Worm (Caenorhabditis elegans): ENCODE measurements around the gene his-41.

The his-41 gene

ce11 chrV:9546042-9546581 is 776 bp downstream of the his-41 start, which contains the start of gene C50F4.6:
TSS of gene C50F4.6 (plus strand) at chrV:9546092.
- no peak for TF ChIP-seq elt-1 (tag; optimal IDR thresholded peaks at IDR 0.05; ENCODE audit: borderline replicate concordance, insufficient read depth)
- peak; percentile 27 for TF ChIP-seq lin-32 (GFP tag; optimal IDR thresholded peaks at IDR 0.05)
- peak; percentile 14 for TF ChIP-seq cnd-1 (tag; optimal IDR thresholded peaks at IDR 0.05)

ce11 chrV:9546860-9547269 is 1.5 kb downstream of the his-41 start, which contains the start of gene his-37:
TSS of gene his-37 (plus strand) at chrV:9547105.
- TF ChIP-seq mab-5 (tag; optimal IDR thresholded peaks at IDR 0.05) (peak; percentile 36), ceh-83 (GFP tag; optimal IDR thresholded peaks at IDR 0.05) (peak; percentile 68), elt-3 (tag; optimal IDR thresholded peaks at IDR 0.05) (peak; percentile 54), ham-2 (GFP tag; optimal IDR thresholded peaks at IDR 0.05) (peak; percentile 29), lin-32 (GFP tag; optimal IDR thresholded peaks at IDR 0.05) (peak; percentile 8), sptf-1 (tag; optimal IDR thresholded peaks at IDR 0.05) (peak; percentile 76), nhr-76 (tag; optimal IDR thresholded peaks at IDR 0.05) (no peak), blmp-1 (tag; optimal IDR thresholded peaks at IDR 0.05) (no peak), hlh-1 (tag; optimal IDR thresholded peaks at IDR 0.05) (peak; percentile 76), drap-1 (GFP tag; optimal IDR thresholded peaks at IDR 0.05) (peak; percentile 79), ces-1 (GFP tag; optimal IDR thresholded peaks at IDR 0.05) (peak; percentile 78), nhr-28 (tag; optimal IDR thresholded peaks at IDR 0.05) (peak; percentile 33), ceh-43 (GFP tag; optimal IDR thresholded peaks at IDR 0.05) (peak; percentile 54), unc-39 (tag; optimal IDR thresholded peaks at IDR 0.05) (no peak), lsy-2 (tag; optimal IDR thresholded peaks at IDR 0.05) (peak; percentile 86), zip-8 (tag; optimal IDR thresholded peaks at IDR 0.05) (no peak), bed-3 (GFP tag; optimal IDR thresholded peaks at IDR 0.05) (no peak), M03D4.4 (tag; optimal IDR thresholded peaks at IDR 0.05) (peak; percentile 72), ztf-11 (tag; optimal IDR thresholded peaks at IDR 0.05) (peak; percentile 78), mls-2 (tag; optimal IDR thresholded peaks at IDR 0.05) (peak; percentile 70), tbx-8 (GFP tag; optimal IDR thresholded peaks at IDR 0.05) (peak; percentile 59), elt-1 (tag; optimal IDR thresholded peaks at IDR 0.05; ENCODE audit: borderline replicate concordance, insufficient read depth) (no peak), unc-62 (GFP tag; optimal IDR thresholded peaks at IDR 0.05) (peak; percentile 97), lin-13 (tag; optimal IDR thresholded peaks at IDR 0.05) (peak; percentile 96), unc-120 (tag; optimal IDR thresholded peaks at IDR 0.05; ENCODE audit: poor library complexity, severe bottlenecking) (peak; percentile 85), ceh-39 (tag; optimal IDR thresholded peaks at IDR 0.05) (peak; percentile 86), nhr-2 (tag; optimal IDR thresholded peaks at IDR 0.05) (peak; percentile 38), snpc-4 (tag; optimal IDR thresholded peaks at IDR 0.05) (no peak), nhr-12 (tag; optimal IDR thresholded peaks at IDR 0.05) (no peak), mep-1 (tag; optimal IDR thresholded peaks at IDR 0.05) (peak; percentile 97), cnd-1 (tag; optimal IDR thresholded peaks at IDR 0.05) (peak; percentile 49), sem-2 (GFP tag; optimal IDR thresholded peaks at IDR 0.05) (no peak), flh-1 (GFP tag; optimal IDR thresholded peaks at IDR 0.05) (no peak), pha-4 (tag; optimal IDR thresholded peaks at IDR 0.05) (peak; percentile 95), nhr-237 (tag; optimal IDR thresholded peaks at IDR 0.05) (peak; percentile 96)

ce11 chrV:9549459-9549858 is 4.1 kb downstream of the his-41 start, which contains the start of gene nstp-10:
TSS of gene nstp-10 (minus strand) at chrV:9549836.
- TF ChIP-seq bed-3 (GFP tag; optimal IDR thresholded peaks at IDR 0.05): no peak
- TF ChIP-seq blmp-1 (tag; optimal IDR thresholded peaks at IDR 0.05): no peak
- no peak for TF ChIP-seq pha-4 (tag; optimal IDR thresholded peaks at IDR 0.05)
- TF ChIP-seq unc-62 (GFP tag; optimal IDR thresholded peaks at IDR 0.05): no peak
- no peak for TF ChIP-seq nhr-2 (tag; optimal IDR thresholded peaks at IDR 0.05)
- no peak for TF ChIP-seq snpc-4 (tag; optimal IDR thresholded peaks at IDR 0.05)
- TF ChIP-seq ceh-43 (GFP tag; optimal IDR thresholded peaks at IDR 0.05): no peak
- TF ChIP-seq ceh-83 (GFP tag; optimal IDR thresholded peaks at IDR 0.05): no peak
- TF ChIP-seq nhr-237 (tag; optimal IDR thresholded peaks at IDR 0.05): peak; percentile 8
- no peak for TF ChIP-seq lin-32 (GFP tag; optimal IDR thresholded peaks at IDR 0.05)
- TF ChIP-seq tbx-8 (GFP tag; optimal IDR thresholded peaks at IDR 0.05): no peak
- TF ChIP-seq ces-1 (GFP tag; optimal IDR thresholded peaks at IDR 0.05): peak; percentile 28
- TF ChIP-seq sptf-1 (tag; optimal IDR thresholded peaks at IDR 0.05): no peak
- TF ChIP-seq flh-1 (GFP tag; optimal IDR thresholded peaks at IDR 0.05): no peak
- peak; percentile 81 for TF ChIP-seq mep-1 (tag; optimal IDR thresholded peaks at IDR 0.05)
- TF ChIP-seq mls-2 (tag; optimal IDR thresholded peaks at IDR 0.05): no peak
- peak; percentile 84 for TF ChIP-seq lsy-2 (tag; optimal IDR thresholded peaks at IDR 0.05)
- no peak for TF ChIP-seq nhr-28 (tag; optimal IDR thresholded peaks at IDR 0.05)
- TF ChIP-seq elt-1 (tag; optimal IDR thresholded peaks at IDR 0.05; ENCODE audit: borderline replicate concordance, insufficient read depth): no peak
- TF ChIP-seq unc-120 (tag; optimal IDR thresholded peaks at IDR 0.05; ENCODE audit: poor library complexity, severe bottlenecking): no peak
- TF ChIP-seq drap-1 (GFP tag; optimal IDR thresholded peaks at IDR 0.05): no peak
- TF ChIP-seq unc-39 (tag; optimal IDR thresholded peaks at IDR 0.05): no peak
- TF ChIP-seq lin-13 (tag; optimal IDR thresholded peaks at IDR 0.05): peak; percentile 47
- no peak for TF ChIP-seq zip-8 (tag; optimal IDR thresholded peaks at IDR 0.05)

All from whole organism, mixed stage, embryonic.